Fruit fly (Drosophila melanogaster): Measurements from ENCODE around the gene CG12480.

Gene CG12480

dm6 chrX:14208426-14209208 is 39.2 kb downstream of the CG12480 start:
- no peak for TF ChIP-seq Dfd (GFP tag; optimal IDR thresholded peaks at IDR 0.05)
- no peak for TF ChIP-seq sv (GFP tag; optimal IDR thresholded peaks at IDR 0.05)
- peak; percentile 58 for TF ChIP-seq fru (GFP tag; optimal IDR thresholded peaks at IDR 0.05)
- TF ChIP-seq Vsx2 (GFP tag; optimal IDR thresholded peaks at IDR 0.05; ENCODE audit: partially characterized antibody): no peak
- peak; percentile 68 for TF ChIP-seq Sp1 (GFP tag; optimal IDR thresholded peaks at IDR 0.05)
- TF ChIP-seq psq (GFP tag; optimal IDR thresholded peaks at IDR 0.05): peak; percentile 44
- TF ChIP-seq sage (GFP tag; optimal IDR thresholded peaks at IDR 0.05): no peak
- no peak for TF ChIP-seq brk (GFP tag; optimal IDR thresholded peaks at IDR 0.05)
- no peak for TF ChIP-seq Abd-B (GFP tag; optimal IDR thresholded peaks at IDR 0.05)
- TF ChIP-seq woc (GFP tag; optimal IDR thresholded peaks at IDR 0.05): peak; percentile 27
- peak; percentile 69 for TF ChIP-seq h (GFP tag; optimal IDR thresholded peaks at IDR 0.05)
- no peak for TF ChIP-seq dsf (GFP tag; optimal IDR thresholded peaks at IDR 0.05; ENCODE audit: borderline replicate concordance)
- no peak for TF ChIP-seq GATAd (GFP tag; optimal IDR thresholded peaks at IDR 0.05)
- TF ChIP-seq Mio (GFP tag; optimal IDR thresholded peaks at IDR 0.05): no peak
- no peak for TF ChIP-seq tai (GFP tag; optimal IDR thresholded peaks at IDR 0.05)
- TF ChIP-seq CG32264 (GFP tag; optimal IDR thresholded peaks at IDR 0.05): no peak
- TF ChIP-seq Rel (GFP tag; optimal IDR thresholded peaks at IDR 0.05): no peak
- no peak for TF ChIP-seq Rel (tag; optimal IDR thresholded peaks at IDR 0.05)
- no peak for TF ChIP-seq Hr83 (GFP tag; optimal IDR thresholded peaks at IDR 0.05; ENCODE audit: poor library complexity, severe bottlenecking)
- TF ChIP-seq N (GFP tag; optimal IDR thresholded peaks at IDR 0.05): no peak
- no peak for TF ChIP-seq lola (GFP tag; optimal IDR thresholded peaks at IDR 0.05)
- TF ChIP-seq CG9705 (GFP tag; optimal IDR thresholded peaks at IDR 0.05): peak; percentile 17
- peak; percentile 56 for TF ChIP-seq HLH106 (tag; optimal IDR thresholded peaks at IDR 0.05)
- TF ChIP-seq rgr (GFP tag; optimal IDR thresholded peaks at IDR 0.05): peak; percentile 33
- no peak for TF ChIP-seq usp (GFP tag; optimal IDR thresholded peaks at IDR 0.05)
- TF ChIP-seq Jra (GFP tag; optimal IDR thresholded peaks at IDR 0.05): no peak
- TF ChIP-seq dmrt93B (GFP tag; optimal IDR thresholded peaks at IDR 0.05): peak; percentile 33
- TF ChIP-seq Hnf4 (GFP tag; optimal IDR thresholded peaks at IDR 0.05): no peak
- TF ChIP-seq ey (GFP tag; optimal IDR thresholded peaks at IDR 0.05): peak; percentile 37
- peak; percentile 17 for TF ChIP-seq br (GFP tag; optimal IDR thresholded peaks at IDR 0.05)
- TF ChIP-seq pan (optimal IDR thresholded peaks at IDR 0.05): no peak
- TF ChIP-seq Myc (optimal IDR thresholded peaks at IDR 0.05): no peak
- peak in 1 of 2 experiments; percentile 75 for TF ChIP-seq foxo (GFP tag; optimal IDR thresholded peaks at IDR 0.05)
- TF ChIP-seq Dif (GFP tag; optimal IDR thresholded peaks at IDR 0.05; ENCODE audit: partially characterized antibody): no peak
- no peak for TF ChIP-seq jim (GFP tag; optimal IDR thresholded peaks at IDR 0.05)
- no peak for TF ChIP-seq CrebA (GFP tag; optimal IDR thresholded peaks at IDR 0.05; ENCODE audit: borderline replicate concordance)
- TF ChIP-seq dl (GFP tag; optimal IDR thresholded peaks at IDR 0.05; ENCODE audit: insufficient read depth in 1 of 2, partially characterized antibody in 2 of 2): no peak
- no peak for TF ChIP-seq OdsH (GFP tag; optimal IDR thresholded peaks at IDR 0.05)
- no peak for TF ChIP-seq Hr78 (GFP tag; optimal IDR thresholded peaks at IDR 0.05)

- TF ChIP-seq Rel (GFP tag; optimal IDR thresholded peaks at IDR 0.05) (no peak), Rel (tag; optimal IDR thresholded peaks at IDR 0.05) (peak; percentile 62), Vsx2 (GFP tag; optimal IDR thresholded peaks at IDR 0.05; ENCODE audit: partially characterized antibody) (no peak), fru (GFP tag; optimal IDR thresholded peaks at IDR 0.05) (peak; percentile 2), Sp1 (GFP tag; optimal IDR thresholded peaks at IDR 0.05) (peak; percentile 2), lola (GFP tag; optimal IDR thresholded peaks at IDR 0.05) (no peak), GATAd (GFP tag; optimal IDR thresholded peaks at IDR 0.05) (no peak), ey (GFP tag; optimal IDR thresholded peaks at IDR 0.05) (peak; percentile 20), h (GFP tag; optimal IDR thresholded peaks at IDR 0.05) (peak; percentile 19), dsf (GFP tag; optimal IDR thresholded peaks at IDR 0.05; ENCODE audit: borderline replicate concordance) (no peak), Mio (GFP tag; optimal IDR thresholded peaks at IDR 0.05) (no peak), foxo (GFP tag; optimal IDR thresholded peaks at IDR 0.05) (peak in 1 of 2 experiments; percentile 28), Jra (GFP tag; optimal IDR thresholded peaks at IDR 0.05) (no peak)
Measured at dm6 chrX:14209209-14209781, 39.9 kb downstream of the CG12480 start.
